Worm (Caenorhabditis elegans) whole organism, L1 larva: Measurements from ENCODE around the gene ttr-57.
A peak's percentile ranks its signal among the peaks of the same experiment; 100 is the strongest.

ENCODE experiments used
- C04F5.9 ChIP-seq: sonication (generic microtip); optimal IDR thresholded peaks from 2 replicates; lab custom pipeline; 2016; ENCODE audit warnings: missing genetic modification characterization, missing compliant biosample characterization
- C16A3.4 ChIP-seq: fragments of 150-350 bp; optimal IDR thresholded peaks from 2 replicates; lab custom pipeline; 2014; ENCODE audit warnings: missing biosample characterization, missing genetic modification characterization
- F16B12.6 ChIP-seq: fragments of 150-350 bp; optimal IDR thresholded peaks from 2 replicates; lab custom pipeline; 2014; ENCODE audit warnings: missing biosample characterization, missing genetic modification characterization
- Y116A8C.19 ChIP-seq: sonication (generic microtip); optimal IDR thresholded peaks from 2 replicates; lab custom pipeline; 2016; ENCODE audit warnings: missing compliant biosample characterization, missing genetic modification characterization, borderline replicate concordance
- alr-1 ChIP-seq: fragments of 200-800 bp; sonication (Bioruptor generic); optimal IDR thresholded peaks from 2 replicates; lab custom pipeline; 2018; ENCODE audit warnings: borderline replicate concordance, mild to moderate bottlenecking, missing genetic modification characterization, missing compliant biosample characterization
- ceh-88 ChIP-seq: fragments of 200-800 bp; sonication (Bioruptor generic); IDR thresholded peaks from 2 replicates; pipeline ENCODE4 v1.3.6; 2022; ENCODE audit warnings: missing genetic modification characterization, missing compliant biosample characterization
- dpl-1 ChIP-seq, 3 experiments: fragments of 150-350 bp in 2 of 3; sonication (generic microtip) in 1 of 3; optimal IDR thresholded peaks; 2 replicates each; lab custom pipeline; 2014 to 2017; ENCODE audit warnings: missing biosample characterization in 3 of 3, missing genetic modification characterization in 3 of 3, missing genetic modification reagents in 3 of 3
- efl-1 ChIP-seq, 4 experiments: fragments of 150-350 bp; optimal IDR thresholded peaks in 3 of 4; peaks in 1 of 4; 1 replicate in 1 of 4; 2 replicates in 3 of 4; lab custom pipeline; 2014; ENCODE audit warnings: missing biosample characterization in 2 of 4, missing genetic modification characterization in 2 of 4, missing genetic modification reagents in 2 of 4
- efl-3 ChIP-seq: fragments of 200-800 bp; sonication (Bioruptor generic); optimal IDR thresholded peaks from 2 replicates; lab custom pipeline; 2018; ENCODE audit warnings: mild to moderate bottlenecking, missing genetic modification characterization, missing compliant biosample characterization
- egl-13 ChIP-seq: sonication (generic microtip); optimal IDR thresholded peaks from 2 replicates; lab custom pipeline; 2016; ENCODE audit warnings: missing genotype, missing genetic modification reagents, missing genetic modification characterization, missing compliant biosample characterization
- ets-5 ChIP-seq: fragments of 200-800 bp; sonication (Bioruptor generic); IDR thresholded peaks from 2 replicates; pipeline ENCODE4 v1.3.6; 2022; ENCODE audit warnings: missing genetic modification characterization, missing compliant biosample characterization
- fkh-10 ChIP-seq: sonication (generic microtip); optimal IDR thresholded peaks from 2 replicates; lab custom pipeline; 2017; ENCODE audit warnings: missing biosample characterization, missing genetic modification reagents, missing genetic modification characterization
- fkh-4 ChIP-seq: sonication (generic microtip); optimal IDR thresholded peaks from 2 replicates; lab custom pipeline; 2016; ENCODE audit warnings: missing compliant biosample characterization, missing genetic modification characterization, borderline replicate concordance
- fkh-8 ChIP-seq: sonication (generic microtip); optimal IDR thresholded peaks from 2 replicates; lab custom pipeline; 2016; ENCODE audit warnings: mild to moderate bottlenecking, missing genetic modification characterization, missing compliant biosample characterization
- hlh-17 ChIP-seq: fragments of 200-800 bp; sonication (Bioruptor generic); optimal IDR thresholded peaks from 2 replicates; lab custom pipeline; 2018; ENCODE audit warnings: missing genetic modification characterization, mild to moderate bottlenecking, missing compliant biosample characterization, moderate library complexity, borderline replicate concordance
- hpl-2 ChIP-seq: fragments of 150-350 bp; optimal IDR thresholded peaks from 2 replicates; lab custom pipeline; 2014; ENCODE audit warnings: missing biosample characterization, missing genetic modification reagents, missing genetic modification characterization
- irx-1 ChIP-seq: sonication (generic microtip); optimal IDR thresholded peaks from 2 replicates; lab custom pipeline; 2016; ENCODE audit warnings: missing genetic modification characterization, missing compliant biosample characterization
- lin-14 ChIP-seq: fragments of 200-800 bp; sonication (Bioruptor generic); optimal IDR thresholded peaks from 2 replicates; lab custom pipeline; 2018; ENCODE audit warnings: mild to moderate bottlenecking, missing genetic modification characterization, moderate library complexity, missing compliant biosample characterization
- lin-15B ChIP-seq: fragments of 150-350 bp; sonication (generic microtip); optimal IDR thresholded peaks from 3 replicates; lab custom pipeline; 2014; ENCODE audit warnings: missing biosample characterization, missing genetic modification characterization
- lin-35 ChIP-seq, 2 experiments: fragments of 150-350 bp; optimal IDR thresholded peaks; 2 replicates each; lab custom pipeline; 2014; ENCODE audit warnings: missing biosample characterization in 2 of 2, missing genetic modification characterization in 2 of 2, missing genetic modification reagents in 2 of 2
- lsy-2 ChIP-seq, 2 experiments: fragments of 150-350 bp; optimal IDR thresholded peaks; 2 replicates each; lab custom pipeline; 2014; ENCODE audit warnings: missing biosample characterization in 2 of 2, missing genetic modification characterization in 2 of 2
- mab-9 ChIP-seq: fragments of 200-800 bp; sonication (Bioruptor generic); IDR thresholded peaks from 2 replicates; pipeline ENCODE4 v1.3.6; 2022; ENCODE audit warnings: missing genetic modification reagents, missing genetic modification characterization, missing compliant biosample characterization
- mdl-1 ChIP-seq, 2 experiments: fragments of 150-350 bp; optimal IDR thresholded peaks; 2 replicates each; lab custom pipeline; 2014 to 2017; ENCODE audit warnings: missing biosample characterization in 2 of 2, missing genetic modification characterization in 2 of 2, inconsistent platforms in 1 of 2
- mef-2 ChIP-seq: fragments of 150-350 bp; optimal IDR thresholded peaks from 2 replicates; lab custom pipeline; 2014; ENCODE audit warnings: missing biosample characterization, missing genetic modification characterization
- mep-1 ChIP-seq: fragments of 150-350 bp; optimal IDR thresholded peaks from 2 replicates; lab custom pipeline; 2014; ENCODE audit warnings: missing biosample characterization, missing genetic modification characterization
- nhr-11 ChIP-seq: fragments of 150-350 bp; optimal IDR thresholded peaks from 2 replicates; lab custom pipeline; 2014; ENCODE audit warnings: missing biosample characterization, missing genetic modification characterization
- nhr-19 ChIP-seq: fragments of 200-800 bp; sonication (Bioruptor generic); conservative IDR thresholded peaks from 2 replicates; pipeline ENCODE4 v1.3.6; 2022; ENCODE audit warnings: missing genetic modification characterization, missing compliant biosample characterization
- nhr-28 ChIP-seq: fragments of 150-350 bp; optimal IDR thresholded peaks from 2 replicates; lab custom pipeline; 2014; ENCODE audit warnings: missing biosample characterization, missing genetic modification characterization
- nhr-47 ChIP-seq: sonication (generic microtip); optimal IDR thresholded peaks from 2 replicates; lab custom pipeline; 2016; ENCODE audit warnings: mild to moderate bottlenecking, missing genetic modification characterization, moderate library complexity, missing compliant biosample characterization
- nhr-76 ChIP-seq: sonication (generic microtip); optimal IDR thresholded peaks from 2 replicates; lab custom pipeline; 2017; ENCODE audit warnings: missing biosample characterization, missing genetic modification characterization
- nhr-77 ChIP-seq: fragments of 150-350 bp; optimal IDR thresholded peaks from 2 replicates; lab custom pipeline; 2014; ENCODE audit warnings: missing biosample characterization, missing genetic modification characterization
- pax-3 ChIP-seq: fragments of 200-800 bp; sonication (Bioruptor generic); optimal IDR thresholded peaks from 2 replicates; lab custom pipeline; 2018; ENCODE audit warnings: mild to moderate bottlenecking, missing genetic modification characterization, moderate library complexity, missing compliant biosample characterization
- snu-23 ChIP-seq: sonication (generic microtip); optimal IDR thresholded peaks from 2 replicates; lab custom pipeline; 2016; ENCODE audit warnings: missing genetic modification characterization, missing compliant biosample characterization
- sox-4 ChIP-seq: sonication (generic microtip); optimal IDR thresholded peaks from 2 replicates; lab custom pipeline; 2016; ENCODE audit warnings: missing genetic modification characterization, missing compliant biosample characterization
- sptf-1 ChIP-seq: fragments of 150-350 bp; optimal IDR thresholded peaks from 2 replicates; lab custom pipeline; 2014; ENCODE audit warnings: missing biosample characterization, missing genetic modification characterization
- sup-37 ChIP-seq: fragments of 200-800 bp; sonication (Bioruptor generic); optimal IDR thresholded peaks from 2 replicates; lab custom pipeline; 2018; ENCODE audit warnings: mild to moderate bottlenecking, missing genetic modification characterization, missing compliant biosample characterization
- swsn-7 ChIP-seq: sonication (generic microtip); optimal IDR thresholded peaks from 2 replicates; lab custom pipeline; 2016; ENCODE audit warnings: missing genetic modification characterization, missing compliant biosample characterization
- tbx-2 ChIP-seq: sonication (generic microtip); optimal IDR thresholded peaks from 2 replicates; lab custom pipeline; 2016; ENCODE audit warnings: missing genetic modification characterization, missing compliant biosample characterization
- tlp-1 ChIP-seq: fragments of 150-350 bp; optimal IDR thresholded peaks from 2 replicates; lab custom pipeline; 2014; ENCODE audit warnings: missing biosample characterization, missing genetic modification characterization
- unc-86 ChIP-seq: sonication (generic microtip); optimal IDR thresholded peaks from 2 replicates; lab custom pipeline; 2016; ENCODE audit warnings: missing genetic modification characterization, missing compliant biosample characterization
- xbp-1 ChIP-seq: sonication (generic microtip); optimal IDR thresholded peaks from 2 replicates; lab custom pipeline; 2016; ENCODE audit warnings: missing genetic modification characterization, missing compliant biosample characterization
- zag-1 ChIP-seq: fragments of 150-350 bp; optimal IDR thresholded peaks from 2 replicates; lab custom pipeline; 2014; ENCODE audit warnings: missing biosample characterization, missing genetic modification characterization
- ztf-11 ChIP-seq, 2 experiments: sonication (generic microtip); optimal IDR thresholded peaks; 2 replicates each; lab custom pipeline; 2016 to 2017; ENCODE audit warnings: missing genetic modification characterization in 2 of 2, missing biosample characterization in 1 of 2, missing compliant biosample characterization in 1 of 2
- ztf-4 ChIP-seq: fragments of 150-350 bp; optimal IDR thresholded peaks from 2 replicates; lab custom pipeline; 2014; ENCODE audit warnings: missing biosample characterization, missing genetic modification characterization

Gene ttr-57

DNA sequence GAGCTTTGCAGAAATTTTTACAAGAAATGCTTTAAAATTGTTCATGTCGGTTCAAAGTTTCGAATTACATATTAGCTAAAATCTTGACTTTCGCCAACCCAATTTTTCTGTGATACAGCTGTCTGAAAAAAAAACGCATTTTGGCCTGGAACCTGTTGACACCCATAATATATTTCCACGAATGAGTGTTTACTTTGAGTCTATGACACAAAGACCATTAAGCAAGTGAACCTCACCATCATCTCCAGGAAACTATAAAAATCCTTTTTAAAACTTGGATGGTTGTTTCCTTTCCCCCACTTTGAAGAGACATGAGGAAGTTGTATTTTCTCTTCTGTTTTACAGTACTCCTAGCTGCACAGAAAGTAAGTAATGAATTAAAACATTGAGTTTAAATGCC lies 30.6 kb upstream of the ttr-57 start, which contains the start of gene clec-263:
clec-263 (plus strand) TSS at position 301 of the 400 bp plus-strand sequence.
- TF ChIP-seq nhr-47 (tag; lab: Kevin White, UChicago) (no peak), efl-1 (optimal IDR thresholded peaks at IDR 0.05; lab: Kevin White, UChicago) (no peak), efl-1 (GFP tag; optimal IDR thresholded peaks at IDR 0.05 in 1 of 2; lab: Kevin White, UChicago) (peak in 1 of 2 experiments; percentile 4), pax-3 (no peak), fkh-8 (tag; lab: Kevin White, UChicago) (no peak), efl-3 (no peak)

DNA sequence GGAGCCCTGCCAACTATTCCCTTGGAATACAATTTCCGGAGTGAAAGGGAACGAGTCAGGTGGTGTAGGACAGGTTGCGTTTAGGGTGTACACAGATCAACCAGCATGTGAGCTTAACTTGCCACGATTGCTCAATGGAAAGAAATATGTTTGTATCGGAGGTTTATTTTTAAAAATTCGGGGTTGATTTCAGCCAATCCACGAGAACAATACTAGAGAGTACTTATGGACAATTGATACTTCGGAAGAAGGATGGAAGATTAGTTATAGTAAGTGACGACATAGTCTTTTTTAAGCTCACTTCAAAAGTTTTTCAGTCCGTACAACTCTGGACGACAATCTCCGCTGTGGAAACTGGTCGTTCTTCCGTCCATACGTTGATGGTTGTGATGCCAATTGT lies 30.0 kb upstream of the ttr-57 start:
- TF ChIP-seq sptf-1 (tag; lab: Kevin White, UChicago) (no peak), fkh-10 (GFP tag; lab: Kevin White, UChicago) (no peak)
- TF ChIP-seq, all 84 proteins: peak for 0

DNA sequence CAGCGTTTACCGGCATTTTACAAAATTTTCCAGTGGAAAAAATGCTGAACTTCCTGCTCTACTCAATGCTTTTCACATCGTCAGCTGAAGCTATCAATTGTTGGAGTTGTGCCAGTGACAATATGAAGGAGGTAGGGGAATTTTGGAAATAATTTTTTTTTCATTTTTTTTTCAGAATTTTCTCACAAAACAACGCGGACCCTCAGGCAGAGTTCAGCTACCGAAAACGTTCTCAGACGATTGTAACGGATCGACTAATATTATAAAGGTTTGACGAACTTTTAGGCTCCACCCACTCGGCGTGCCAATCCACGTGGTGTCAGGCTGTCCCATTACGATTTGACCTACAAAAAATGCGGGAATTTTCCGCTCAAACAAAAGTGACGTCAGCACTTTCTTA lies 25.4 kb upstream of the ttr-57 start, which contains the start of gene F26F2.8:
F26F2.8 (plus strand) TSS at position 13 of the 400 bp plus-strand sequence.
- TF ChIP-seq sox-4 (tag; lab: Kevin White, UChicago) (no peak), efl-1 (optimal IDR thresholded peaks at IDR 0.05; lab: Kevin White, UChicago) (no peak), efl-1 (GFP tag; optimal IDR thresholded peaks at IDR 0.05 in 1 of 2; lab: Kevin White, UChicago) (peak in 1 of 2 experiments; percentile 66)
- TF ChIP-seq, all 84 proteins: peak for 1

DNA sequence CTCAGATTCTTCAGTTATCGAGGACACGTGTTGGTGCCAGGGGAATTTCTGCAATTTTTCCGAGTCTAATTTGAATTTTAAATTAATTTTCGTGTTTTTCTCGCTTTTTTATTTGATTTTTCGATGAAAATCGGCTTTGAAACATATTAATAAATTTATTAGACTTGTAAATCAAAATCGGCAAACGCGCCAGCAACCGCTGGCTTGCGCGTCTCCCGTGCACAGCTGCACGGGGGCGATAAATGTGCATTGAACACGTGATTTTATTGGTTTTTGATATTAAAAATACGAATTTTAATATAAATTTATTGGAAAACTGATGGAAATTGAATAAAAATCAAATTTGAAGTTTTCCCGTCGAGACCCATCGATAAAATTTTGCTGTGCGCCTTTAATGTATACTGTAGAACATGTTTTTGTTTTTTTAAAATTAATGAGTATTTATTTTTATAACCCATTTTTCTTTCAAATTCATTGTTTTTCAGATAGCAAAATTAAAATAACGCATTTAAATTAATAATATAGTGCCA lies 24.3 kb upstream of the ttr-57 start, which contains the start of gene F26F2.7:
F26F2.7 (plus strand) TSS at position 480 of the 530 bp plus-strand sequence.
- peak; percentile 83 for TF ChIP-seq nhr-19 (GFP tag; lab: Robert Waterston, UW)
- no peak for TF ChIP-seq Y116A8C.19 (tag; lab: Kevin White, UChicago)
- peak; percentile 90 for TF ChIP-seq swsn-7 (tag; lab: Kevin White, UChicago)
- TF ChIP-seq dpl-1 (GFP tag; optimal IDR thresholded peaks at IDR 0.05; lab: Kevin White, UChicago): peak; percentile 65 to 81 (median 79)
- no peak for TF ChIP-seq alr-1 (tag; lab: Kevin White, UChicago)
- TF ChIP-seq nhr-77 (tag; lab: Kevin White, UChicago): no peak
- TF ChIP-seq nhr-76 (tag; lab: Kevin White, UChicago): no peak
- TF ChIP-seq sup-37: peak; percentile 30
- TF ChIP-seq F16B12.6 (tag; lab: Kevin White, UChicago): peak; percentile 53
- TF ChIP-seq tlp-1 (tag; lab: Kevin White, UChicago): no peak
- TF ChIP-seq hpl-2 (GFP tag; lab: Kevin White, UChicago): no peak
- TF ChIP-seq lin-14 (GFP tag; lab: Kevin White, UChicago): peak; percentile 92
- peak; percentile 69 for TF ChIP-seq fkh-4 (tag; lab: Kevin White, UChicago)
- peak; percentile 45; the same call in 1 of the 2 replicates for TF ChIP-seq mab-9 (GFP tag; lab: Robert Waterston, UW)
- TF ChIP-seq mef-2: peak; percentile 23
- peak; percentile 80 for TF ChIP-seq egl-13 (tag; lab: Kevin White, UChicago)
- TF ChIP-seq nhr-28 (tag; lab: Kevin White, UChicago): no peak
- TF ChIP-seq mep-1 (tag; lab: Kevin White, UChicago): peak; percentile 94
- TF ChIP-seq tbx-2: peak; percentile 89
- no peak for TF ChIP-seq ztf-4
- TF ChIP-seq C16A3.4 (tag; lab: Kevin White, UChicago): peak; percentile 82
- TF ChIP-seq pax-3: peak; percentile 65
- peak; percentile 75 for TF ChIP-seq sox-4 (tag; lab: Kevin White, UChicago)
- TF ChIP-seq nhr-11 (tag; lab: Kevin White, UChicago): peak; percentile 69
- peak; percentile 79 for TF ChIP-seq unc-86 (tag; lab: Kevin White, UChicago)
- peak; percentile 64 for TF ChIP-seq C04F5.9
- peak; percentile 89 to 91 for TF ChIP-seq lsy-2 (tag; optimal IDR thresholded peaks at IDR 0.05; lab: Kevin White, UChicago)
- TF ChIP-seq sptf-1 (tag; lab: Kevin White, UChicago): no peak
- TF ChIP-seq hlh-17 (GFP tag; lab: Kevin White, UChicago): no peak
- peak; percentile 89 for TF ChIP-seq xbp-1 (tag; lab: Kevin White, UChicago)
- peak; percentile 17 for TF ChIP-seq fkh-10 (GFP tag; lab: Kevin White, UChicago)
- peak; percentile 90 for TF ChIP-seq snu-23
- peak; percentile 76 to 84 for TF ChIP-seq lin-35 (GFP tag; optimal IDR thresholded peaks at IDR 0.05; lab: Kevin White, UChicago)
- TF ChIP-seq ceh-88 (GFP tag; lab: Robert Waterston, UW): peak; percentile 70
- TF ChIP-seq lin-15B (tag; lab: Kevin White, UChicago): no peak
- no peak for TF ChIP-seq ets-5 (GFP tag; lab: Robert Waterston, UW)
- peak in 1 of 2 experiments; percentile 67 for TF ChIP-seq ztf-11 (tag; optimal IDR thresholded peaks at IDR 0.05; lab: Kevin White, UChicago)
- no peak for TF ChIP-seq zag-1 (tag; lab: Kevin White, UChicago)
- peak; percentile 87 for TF ChIP-seq fkh-8 (tag; lab: Kevin White, UChicago)
- TF ChIP-seq irx-1 (tag; lab: Kevin White, UChicago): peak; percentile 88
- peak in 1 of 2 experiments; percentile 88 for TF ChIP-seq mdl-1 (tag; optimal IDR thresholded peaks at IDR 0.05; lab: Kevin White, UChicago)
